Worm (Caenorhabditis elegans): ENCODE measurements around the gene scl-14.

Gene scl-14

ce11 chrIV:13173359-13173758 is 8.1 kb downstream of the scl-14 start:
- no peak for TF ChIP-seq C17E4.6 (GFP tag; IDR thresholded peaks at IDR 0.05)
- TF ChIP-seq nfya-2 (GFP tag; IDR thresholded peaks at IDR 0.05): no peak

DNA sequence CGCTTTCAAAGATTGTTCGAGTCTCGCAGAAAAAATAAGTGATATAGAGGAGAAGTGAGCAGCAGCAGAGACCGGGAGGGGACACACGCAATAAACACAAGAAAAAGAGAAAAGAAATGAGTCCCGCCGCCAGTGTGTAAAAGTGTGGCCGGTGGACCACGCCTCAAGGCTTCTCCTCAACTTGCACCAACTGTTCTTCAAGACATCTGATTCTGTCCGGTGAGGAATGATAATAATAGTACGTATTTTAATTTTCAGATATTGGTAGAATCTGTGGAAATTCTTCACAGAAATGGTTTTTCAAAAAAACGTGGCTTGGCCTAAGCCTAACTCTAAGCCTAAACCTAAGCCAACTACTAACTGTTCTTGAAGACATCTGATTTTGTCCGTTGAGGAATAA is 14.0 kb downstream of the scl-14 start, which contains the start of gene lev-1:
TSS of gene lev-1 (minus strand) at position 101 of the 400 bp plus-strand sequence.
- no peak for TF ChIP-seq let-526 (GFP tag; IDR thresholded peaks at IDR 0.05)
- TF ChIP-seq zim-3 (tag; optimal IDR thresholded peaks at IDR 0.05): no peak
- TF ChIP-seq F39B2.1 (GFP tag; IDR thresholded peaks at IDR 0.05): no peak
- no peak for TF ChIP-seq hrde-1 (tag; optimal IDR thresholded peaks at IDR 0.05; ENCODE audit: borderline replicate concordance)
- no peak for TF ChIP-seq Y79H2A.3 (GFP tag; conservative IDR thresholded peaks at IDR 0.05)
- no peak for TF ChIP-seq ama-1 (optimal IDR thresholded peaks at IDR 0.05)
- TF ChIP-seq ama-1 (GFP tag; optimal IDR thresholded peaks at IDR 0.05): no peak
- no peak for TF ChIP-seq F33H1.4 (GFP tag; IDR thresholded peaks at IDR 0.05)

DNA sequence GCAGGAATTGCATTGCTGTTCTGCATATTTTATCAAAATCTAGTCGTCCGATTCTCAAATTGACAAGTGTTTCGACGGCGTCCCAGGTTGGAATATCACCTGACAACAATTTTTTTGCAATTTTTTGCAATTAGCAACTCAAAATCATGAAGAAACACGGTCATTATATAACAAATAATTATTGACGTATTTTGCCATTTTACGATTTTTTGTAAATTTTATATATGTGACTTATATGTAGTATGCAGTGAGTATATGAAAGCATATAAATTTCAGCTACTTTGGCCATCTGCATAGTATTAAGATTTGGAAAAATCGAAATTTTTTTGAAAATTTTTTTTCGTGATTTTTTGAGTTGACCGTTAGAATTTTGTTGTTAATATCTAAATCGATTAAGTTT is 15.4 kb downstream of the scl-14 start, which contains the start of gene F58D2.3:
TSS of gene F58D2.3 (minus strand) at position 101 of the 400 bp plus-strand sequence.
- TF ChIP-seq ceh-40 (GFP tag; IDR thresholded peaks at IDR 0.05) (no peak), fkh-3 (tag; optimal IDR thresholded peaks at IDR 0.05) (no peak), bed-1 (GFP tag; IDR thresholded peaks at IDR 0.05) (no peak), F22D6.2 (tag; optimal IDR thresholded peaks at IDR 0.05) (no peak), unc-62 (GFP tag; optimal IDR thresholded peaks at IDR 0.05) (no peak), ets-4 (GFP tag; optimal IDR thresholded peaks at IDR 0.05) (no peak), lir-1 (GFP tag; conservative IDR thresholded peaks at IDR 0.05) (no peak)

ce11 chrIV:13188959-13189358 is 23.7 kb downstream of the scl-14 start, which contains the start of gene F58D2.4:
Gene F58D2.4, minus strand, starts transcription at chrIV:13189059.
- TF ChIP-seq gei-17 (GFP tag; optimal IDR thresholded peaks at IDR 0.05) (no peak), F52B5.7 (tag; optimal IDR thresholded peaks at IDR 0.05) (no peak), ztf-6 (GFP tag; IDR thresholded peaks at IDR 0.05) (no peak)

- TF ChIP-seq somi-1 (GFP tag; optimal IDR thresholded peaks at IDR 0.05): no peak
These were observed 24.2 kb downstream of the scl-14 start, which contains the start of gene F58D2.2 for ce11 chrIV:13189467-13189866. Gene F58D2.2, plus strand, starts transcription at chrIV:13189767.

- TF ChIP-seq chd-7 (tag; optimal IDR thresholded peaks at IDR 0.05): no peak
- TF ChIP-seq ztf-22 (GFP tag; optimal IDR thresholded peaks at IDR 0.05): no peak
- TF ChIP-seq mes-4 (tag; optimal IDR thresholded peaks at IDR 0.05): no peak
- no peak for TF ChIP-seq madf-10 (tag; optimal IDR thresholded peaks at IDR 0.05)
- TF ChIP-seq lin-26 (GFP tag; IDR thresholded peaks at IDR 0.05): no peak
- TF ChIP-seq cebp-2 (GFP tag; IDR thresholded peaks at IDR 0.05): no peak
- TF ChIP-seq cebp-1 (GFP tag; IDR thresholded peaks at IDR 0.05): no peak
- TF ChIP-seq cebp-1 (tag; optimal IDR thresholded peaks at IDR 0.05): no peak
- TF ChIP-seq attf-3 (GFP tag; conservative IDR thresholded peaks at IDR 0.05): no peak
- no peak for TF ChIP-seq die-1 (tag; optimal IDR thresholded peaks at IDR 0.05)
- no peak for TF ChIP-seq mcd-1 (GFP tag; IDR thresholded peaks at IDR 0.05)
- TF ChIP-seq zfh-2 (GFP tag; conservative IDR thresholded peaks at IDR 0.05): no peak
- TF ChIP-seq let-607 (tag; optimal IDR thresholded peaks at IDR 0.05): no peak
- no peak for TF ChIP-seq nhr-120 (GFP tag; IDR thresholded peaks at IDR 0.05)
- TF ChIP-seq snpc-3.4 (tag; optimal IDR thresholded peaks at IDR 0.05): no peak
- TF ChIP-seq ztf-25 (GFP tag; IDR thresholded peaks at IDR 0.05): no peak
- no peak for TF ChIP-seq sdz-38 (tag; optimal IDR thresholded peaks at IDR 0.05)
These were observed 24.8 kb downstream of the scl-14 start for ce11 chrIV:13190075-13190474.
